Worm (Caenorhabditis elegans) whole organism, late embryonic: Measurements from ENCODE around the gene srp-7.

Experiments
- ceh-18 ChIP-seq: sonication (generic microtip); optimal IDR thresholded peaks from 2 replicates; lab custom pipeline; 2016; ENCODE audit warnings: missing genetic modification characterization, missing compliant biosample characterization
- ceh-34 ChIP-seq: sonication (generic microtip); optimal IDR thresholded peaks from 2 replicates; lab custom pipeline; 2016; ENCODE audit warnings: mild to moderate bottlenecking, missing genetic modification characterization, missing compliant biosample characterization
- dmd-4 ChIP-seq: sonication (generic microtip); optimal IDR thresholded peaks from 2 replicates; lab custom pipeline; 2016; ENCODE audit warnings: borderline replicate concordance, missing genetic modification characterization, missing compliant biosample characterization
- pha-4 ChIP-seq: fragments of 150-350 bp; optimal IDR thresholded peaks from 2 replicates; lab custom pipeline; 2018; ENCODE audit warnings: missing biosample characterization, missing genetic modification reagents, missing genetic modification characterization
- pqm-1 ChIP-seq: sonication (generic microtip); optimal IDR thresholded peaks from 2 replicates; lab custom pipeline; 2016; ENCODE audit warnings: missing genetic modification characterization, missing compliant biosample characterization
- tbx-7 ChIP-seq: sonication (generic microtip); optimal IDR thresholded peaks from 2 replicates; lab custom pipeline; 2016; ENCODE audit warnings: missing genotype, missing genetic modification characterization, missing compliant biosample characterization
- unc-86 ChIP-seq: sonication (generic microtip); optimal IDR thresholded peaks from 2 replicates; lab custom pipeline; 2016; ENCODE audit warnings: missing genetic modification characterization, missing compliant biosample characterization

- no peak for TF ChIP-seq dmd-4
- no peak for TF ChIP-seq ceh-34
- no peak for TF ChIP-seq pqm-1 (tag; lab: Kevin White, UChicago)
- TF ChIP-seq pha-4 (tag; lab: Kevin White, UChicago), result no peak
- TF ChIP-seq ceh-18 (tag; lab: Kevin White, UChicago), result no peak
- no peak for TF ChIP-seq tbx-7 (tag; lab: Kevin White, UChicago)
- no peak for TF ChIP-seq unc-86
These were observed 23.2 kb upstream of the srp-7 start for ce11 chrV:8155743-8156142.
